Fruit fly (Drosophila melanogaster): ENCODE results near the gene nub.
A peak's percentile ranks its signal among the peaks of the same experiment; 100 is the strongest.

Gene nub

dm6 chr2L:12542018-12542417 is 45.4 kb upstream of the nub start (continued):
- TF ChIP-seq jumu (GFP tag; optimal IDR thresholded peaks at IDR 0.05) (no peak), tgo (GFP tag; IDR thresholded peaks at IDR 0.05) (no peak), hth (optimal IDR thresholded peaks at IDR 0.05) (no peak), CG42726 (GFP tag; IDR thresholded peaks at IDR 0.05; ENCODE audit: partially characterized antibody) (no peak), CG17186 (GFP tag; optimal IDR thresholded peaks at IDR 0.05) (no peak), lilli (GFP tag; optimal IDR thresholded peaks at IDR 0.05) (peak; percentile 60), CG1233 (GFP tag; optimal IDR thresholded peaks at IDR 0.05) (no peak), nom (GFP tag; optimal IDR thresholded peaks at IDR 0.05) (no peak), CG3995 (GFP tag; optimal IDR thresholded peaks at IDR 0.05) (no peak), CG10462 (GFP tag; optimal IDR thresholded peaks at IDR 0.05) (no peak), sim (GFP tag; IDR thresholded peaks at IDR 0.05) (no peak), ro (GFP tag; IDR thresholded peaks at IDR 0.05) (no peak), CG31365 (tag; optimal IDR thresholded peaks at IDR 0.05) (no peak), Poxn (GFP tag; IDR thresholded peaks at IDR 0.05) (no peak), CG6175 (GFP tag; IDR thresholded peaks at IDR 0.05) (no peak), zf30C (GFP tag; optimal IDR thresholded peaks at IDR 0.05) (no peak), Side (GFP tag; optimal IDR thresholded peaks at IDR 0.05) (peak; percentile 12), CG18262 (tag; optimal IDR thresholded peaks at IDR 0.05) (no peak), emc (GFP tag; optimal IDR thresholded peaks at IDR 0.05) (no peak), sna (GFP tag; IDR thresholded peaks at IDR 0.05; ENCODE audit: partially characterized antibody) (no peak), CG9797 (GFP tag; optimal IDR thresholded peaks at IDR 0.05) (no peak), usp (GFP tag; optimal IDR thresholded peaks at IDR 0.05) (no peak), btn (GFP tag; optimal IDR thresholded peaks at IDR 0.05) (no peak), CG11398 (GFP tag; optimal IDR thresholded peaks at IDR 0.05) (no peak), seq (GFP tag; IDR thresholded peaks at IDR 0.05) (no peak), CG1792 (GFP tag; optimal IDR thresholded peaks at IDR 0.05) (no peak), CG11695 (GFP tag; IDR thresholded peaks at IDR 0.05) (peak; percentile 57; the same call in 1 of the 3 replicates), Sry-β (GFP tag; optimal IDR thresholded peaks at IDR 0.05) (no peak), ERR (GFP tag; optimal IDR thresholded peaks at IDR 0.05) (no peak), Adf1 (GFP tag; IDR thresholded peaks at IDR 0.05) (no peak; the same call in 1 of the 2 replicates), Hr78 (GFP tag; optimal IDR thresholded peaks at IDR 0.05) (no peak), D19A (tag; optimal IDR thresholded peaks at IDR 0.05) (no peak), zen (tag; optimal IDR thresholded peaks at IDR 0.05) (no peak), otp (GFP tag; IDR thresholded peaks at IDR 0.05) (no peak), CG4707 (GFP tag; optimal IDR thresholded peaks at IDR 0.05) (no peak), Hmx (GFP tag; optimal IDR thresholded peaks at IDR 0.05) (no peak), Camta (GFP tag; optimal IDR thresholded peaks at IDR 0.05) (no peak), bowl (GFP tag; IDR thresholded peaks at IDR 0.05) (no peak), psq (GFP tag; optimal IDR thresholded peaks at IDR 0.05) (no peak), CG10321 (GFP tag; IDR thresholded peaks at IDR 0.05) (no peak), Hr3 (GFP tag; optimal IDR thresholded peaks at IDR 0.05) (peak; percentile 32), Optix (GFP tag; IDR thresholded peaks at IDR 0.05) (no peak), CG10209 (GFP tag; optimal IDR thresholded peaks at IDR 0.05) (peak; percentile 10), CG31388 (GFP tag; optimal IDR thresholded peaks at IDR 0.05) (no peak), dmrt11E (tag; optimal IDR thresholded peaks at IDR 0.05) (no peak), slou (GFP tag; optimal IDR thresholded peaks at IDR 0.05) (peak; percentile 1), Jarid2 (GFP tag; optimal IDR thresholded peaks at IDR 0.05) (no peak), jing (GFP tag; optimal IDR thresholded peaks at IDR 0.05) (no peak), dati (GFP tag; IDR thresholded peaks at IDR 0.05) (no peak), lbe (GFP tag; optimal IDR thresholded peaks at IDR 0.05) (peak; percentile 21), ac (GFP tag; optimal IDR thresholded peaks at IDR 0.05) (no peak), B-H1 (GFP tag; IDR thresholded peaks at IDR 0.05) (no peak), Sin3A (optimal IDR thresholded peaks at IDR 0.05) (no peak)
